In the genomic region with DNA sequence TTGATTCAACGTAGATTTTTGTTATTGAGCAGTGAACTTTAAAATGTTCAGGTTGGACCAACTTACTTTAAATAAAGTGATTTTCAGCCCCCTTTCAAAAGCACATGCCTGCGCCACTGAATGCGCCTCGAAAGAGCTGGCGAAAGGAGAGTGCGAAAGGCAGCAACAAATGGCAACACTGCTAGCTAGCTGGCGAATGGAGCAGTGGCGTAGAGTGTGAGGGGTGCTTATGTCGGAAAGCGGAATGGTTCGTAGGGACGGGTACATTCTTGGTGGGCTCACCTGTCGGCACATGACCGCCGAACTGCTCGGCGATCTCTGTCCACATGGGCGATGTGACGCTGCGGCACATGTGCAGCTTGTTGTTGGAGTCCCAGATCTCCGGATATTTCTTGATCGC, we compare ENCODE assay signal across 5 fruit fly cellular contexts.
A peak's percentile ranks its signal among the peaks of the same experiment; 100 is the strongest.
TF ChIP-seq lines count a peak whose summit lies in the region.

No protein-coding gene starts in this region.

- TF ChIP-seq CTCF in whole organism, embryonic (GFP tag; optimal IDR thresholded peaks at IDR 0.05; lab: Kevin White, UChicago) = no peak

TF ChIP-seq in whole organism, adult, 20 proteins besides CTCF, POLR2A, EP300 and RAD21 (continues in another document):
- TF ChIP-seq cic (GFP tag; optimal IDR thresholded peaks at IDR 0.05; lab: Kevin White, UChicago) (no peak), Mnt (GFP tag; optimal IDR thresholded peaks at IDR 0.05; lab: Kevin White, UChicago) (no peak), Hr96 (GFP tag; optimal IDR thresholded peaks at IDR 0.05; lab: Kevin White, UChicago) (peak; percentile 52), ovo (GFP tag; optimal IDR thresholded peaks at IDR 0.05; lab: Kevin White, UChicago) (no peak), CG14711 (tag; optimal IDR thresholded peaks at IDR 0.05; lab: Kevin White, UChicago) (peak; percentile 66), CG7101 (tag; optimal IDR thresholded peaks at IDR 0.05; lab: Kevin White, UChicago) (peak; percentile 64), cnc (optimal IDR thresholded peaks at IDR 0.05; lab: Kevin White, UChicago) (no peak), CG1620 (GFP tag; optimal IDR thresholded peaks at IDR 0.05; lab: Kevin White, UChicago) (peak; percentile 3), CG5204 (GFP tag; optimal IDR thresholded peaks at IDR 0.05; lab: Kevin White, UChicago) (peak; percentile 51), pad (GFP tag; optimal IDR thresholded peaks at IDR 0.05; lab: Kevin White, UChicago) (peak; percentile 39), CG11617 (GFP tag; optimal IDR thresholded peaks at IDR 0.05; lab: Kevin White, UChicago) (peak; percentile 33), kay (GFP tag; lab: Kevin White, UChicago; ENCODE audit: borderline replicate concordance) (no peak), toe (GFP tag; optimal IDR thresholded peaks at IDR 0.05; lab: Kevin White, UChicago) (peak; percentile 51), bab1 (GFP tag; optimal IDR thresholded peaks at IDR 0.05; lab: Kevin White, UChicago) (peak; percentile 47), Clk (GFP tag; optimal IDR thresholded peaks at IDR 0.05; lab: Kevin White, UChicago) (no peak), Crg-1 (GFP tag; optimal IDR thresholded peaks at IDR 0.05; lab: Kevin White, UChicago) (no peak), CG7045 (GFP tag; optimal IDR thresholded peaks at IDR 0.05; lab: Kevin White, UChicago) (peak; percentile 62)

TF ChIP-seq in whole organism, embryonic, 481 proteins besides CTCF, POLR2A, EP300 and RAD21 (continues in another document):
- TF ChIP-seq NFAT (GFP tag; IDR thresholded peaks at IDR 0.05; lab: Robert Waterston, UW) (no peak), CG13296 (GFP tag; optimal IDR thresholded peaks at IDR 0.05; lab: Kevin White, UChicago) (no peak), CG15011 (GFP tag; optimal IDR thresholded peaks at IDR 0.05; lab: Kevin White, UChicago) (no peak), CG2678 (tag; optimal IDR thresholded peaks at IDR 0.05; lab: Kevin White, UChicago) (peak; percentile 43), so (GFP tag; IDR thresholded peaks at IDR 0.05; lab: Robert Waterston, UW) (peak; percentile 17; the same call in 1 of the 3 replicates), CG31388 (GFP tag; optimal IDR thresholded peaks at IDR 0.05; lab: Kevin White, UChicago) (no peak), corto (GFP tag; optimal IDR thresholded peaks at IDR 0.05; lab: Kevin White, UChicago) (peak; percentile 4), esg (GFP tag; conservative IDR thresholded peaks at IDR 0.05; lab: Robert Waterston, UW) (peak; percentile 25; the same call in 1 of the 2 replicates), otp (GFP tag; IDR thresholded peaks at IDR 0.05; lab: Robert Waterston, UW) (peak; percentile 10; the same call in 1 of the 3 replicates), CG17912 (GFP tag; optimal IDR thresholded peaks at IDR 0.05; lab: Kevin White, UChicago) (no peak), CG18262 (tag; optimal IDR thresholded peaks at IDR 0.05; lab: Kevin White, UChicago) (peak; percentile 10), CG10565 (GFP tag; optimal IDR thresholded peaks at IDR 0.05; lab: Kevin White, UChicago) (no peak), CG2129 (GFP tag; IDR thresholded peaks at IDR 0.05; lab: Robert Waterston, UW; ENCODE audit: partially characterized antibody) (no peak), CG1529 (GFP tag; optimal IDR thresholded peaks at IDR 0.05; lab: Kevin White, UChicago) (no peak), CG42726 (GFP tag; IDR thresholded peaks at IDR 0.05; lab: Robert Waterston, UW; ENCODE audit: partially characterized antibody) (no peak), Opbp (GFP tag; IDR thresholded peaks at IDR 0.05; lab: Robert Waterston, UW; ENCODE audit: partially characterized antibody) (no peak)

TF ChIP-seq in whole organism, prepupa, 60 proteins besides CTCF, POLR2A, EP300 and RAD21 (continues in another document):
- TF ChIP-seq CG9139 (GFP tag; optimal IDR thresholded peaks at IDR 0.05; lab: Kevin White, UChicago) = peak; percentile 66
- peak; percentile 85 for TF ChIP-seq spab (GFP tag; optimal IDR thresholded peaks at IDR 0.05; lab: Kevin White, UChicago)
- peak; percentile 81 for TF ChIP-seq CG34406 (GFP tag; optimal IDR thresholded peaks at IDR 0.05; lab: Kevin White, UChicago)
- peak; percentile 81 for TF ChIP-seq CG11294 (GFP tag; IDR thresholded peaks at IDR 0.05; lab: Robert Waterston, UW)
- peak; percentile 83 for TF ChIP-seq Lpt (GFP tag; optimal IDR thresholded peaks at IDR 0.05; lab: Kevin White, UChicago)
- TF ChIP-seq CG6276 (GFP tag; optimal IDR thresholded peaks at IDR 0.05; lab: Kevin White, UChicago) = peak; percentile 86
- TF ChIP-seq achi (GFP tag; optimal IDR thresholded peaks at IDR 0.05; lab: Kevin White, UChicago) = peak; percentile 84
- peak; percentile 82 for TF ChIP-seq fd59A (GFP tag; optimal IDR thresholded peaks at IDR 0.05; lab: Kevin White, UChicago)
- no peak for TF ChIP-seq CG6854 (GFP tag; optimal IDR thresholded peaks at IDR 0.05; lab: Kevin White, UChicago)
- TF ChIP-seq salr (GFP tag; optimal IDR thresholded peaks at IDR 0.05; lab: Kevin White, UChicago) = peak; percentile 75 to 79
- peak; percentile 79 for TF ChIP-seq Gug (GFP tag; IDR thresholded peaks at IDR 0.05; lab: Robert Waterston, UW)
- peak; percentile 83 for TF ChIP-seq CG1621 (tag; optimal IDR thresholded peaks at IDR 0.05; lab: Kevin White, UChicago)
- TF ChIP-seq dsx (GFP tag; optimal IDR thresholded peaks at IDR 0.05; lab: Kevin White, UChicago; ENCODE audit: poor library complexity, severe bottlenecking) = peak; percentile 73
- peak; percentile 89 for TF ChIP-seq CG8119 (GFP tag; IDR thresholded peaks at IDR 0.05; lab: Robert Waterston, UW)
- peak; percentile 84 for TF ChIP-seq Met (GFP tag; optimal IDR thresholded peaks at IDR 0.05; lab: Kevin White, UChicago)
- peak; percentile 80 for TF ChIP-seq dac (GFP tag; optimal IDR thresholded peaks at IDR 0.05; lab: Kevin White, UChicago)
- TF ChIP-seq Hr4 (GFP tag; optimal IDR thresholded peaks at IDR 0.05; lab: Kevin White, UChicago) = peak; percentile 92
- TF ChIP-seq Eip93F (GFP tag; optimal IDR thresholded peaks at IDR 0.05; lab: Kevin White, UChicago) = no peak

TF ChIP-seq in whole organism, pupa, 21 proteins besides CTCF, POLR2A, EP300 and RAD21 (continues in another document):
- TF ChIP-seq EcR (GFP tag; optimal IDR thresholded peaks at IDR 0.05; lab: Kevin White, UChicago) (no peak), CG34367 (tag; optimal IDR thresholded peaks at IDR 0.05; lab: Kevin White, UChicago) (peak; percentile 74), CG12605 (GFP tag; IDR thresholded peaks at IDR 0.05; lab: Robert Waterston, UW) (peak; percentile 84), CG13204 (GFP tag; optimal IDR thresholded peaks at IDR 0.05; lab: Kevin White, UChicago) (peak; percentile 49), CG8301 (tag; optimal IDR thresholded peaks at IDR 0.05; lab: Kevin White, UChicago) (peak; percentile 88), CG10348 (GFP tag; IDR thresholded peaks at IDR 0.05; lab: Robert Waterston, UW) (0 out of 2 replicates have a peak, but pooled peaks have one; percentile 12), D1 (tag; optimal IDR thresholded peaks at IDR 0.05; lab: Kevin White, UChicago) (peak; percentile 78), rn (GFP tag; IDR thresholded peaks at IDR 0.05; lab: Robert Waterston, UW) (peak; percentile 72; the same call in 1 of the 2 replicates), Snoo (tag; optimal IDR thresholded peaks at IDR 0.05; lab: Kevin White, UChicago) (peak; percentile 60), CG17806 (tag; optimal IDR thresholded peaks at IDR 0.05; lab: Kevin White, UChicago) (peak; percentile 86), CG14655 (GFP tag; optimal IDR thresholded peaks at IDR 0.05; lab: Kevin White, UChicago) (peak; percentile 93), CG9948 (tag; optimal IDR thresholded peaks at IDR 0.05; lab: Kevin White, UChicago) (peak; percentile 83), CG8159 (tag; optimal IDR thresholded peaks at IDR 0.05; lab: Kevin White, UChicago) (peak; percentile 89), fd96Ca (GFP tag; IDR thresholded peaks at IDR 0.05; lab: Robert Waterston, UW) (peak; percentile 91), Pif1A (GFP tag; optimal IDR thresholded peaks at IDR 0.05; lab: Kevin White, UChicago) (peak; percentile 94), gl (tag; optimal IDR thresholded peaks at IDR 0.05; lab: Kevin White, UChicago) (peak; percentile 70), Pif1B (GFP tag; optimal IDR thresholded peaks at IDR 0.05; lab: Kevin White, UChicago) (peak; percentile 77), CG15710 (tag; optimal IDR thresholded peaks at IDR 0.05; lab: Kevin White, UChicago) (peak; percentile 81), CG32121 (GFP tag; IDR thresholded peaks at IDR 0.05; lab: Robert Waterston, UW) (peak; percentile 87)

TF ChIP-seq in whole organism, wandering third instar larva, 38 proteins besides CTCF, POLR2A, EP300 and RAD21 (continues in another document):
- TF ChIP-seq pan (optimal IDR thresholded peaks at IDR 0.05; lab: Kevin White, UChicago) (no peak), sage (GFP tag; optimal IDR thresholded peaks at IDR 0.05; lab: Kevin White, UChicago) (peak; percentile 24), br (GFP tag; optimal IDR thresholded peaks at IDR 0.05; lab: Kevin White, UChicago) (peak; percentile 78), fru (GFP tag; optimal IDR thresholded peaks at IDR 0.05; lab: Kevin White, UChicago) (peak; percentile 79), Dif (GFP tag; optimal IDR thresholded peaks at IDR 0.05; lab: Kevin White, UChicago; ENCODE audit: partially characterized antibody) (no peak), h (GFP tag; optimal IDR thresholded peaks at IDR 0.05; lab: Kevin White, UChicago) (peak; percentile 83), CG9705 (GFP tag; optimal IDR thresholded peaks at IDR 0.05; lab: Kevin White, UChicago) (peak; percentile 39), psq (GFP tag; optimal IDR thresholded peaks at IDR 0.05; lab: Kevin White, UChicago) (no peak), Hr83 (GFP tag; optimal IDR thresholded peaks at IDR 0.05; lab: Kevin White, UChicago; ENCODE audit: poor library complexity, severe bottlenecking) (peak; percentile 17), lola (GFP tag; optimal IDR thresholded peaks at IDR 0.05; lab: Kevin White, UChicago) (no peak), GATAd (GFP tag; optimal IDR thresholded peaks at IDR 0.05; lab: Kevin White, UChicago) (peak; percentile 3), usp (GFP tag; optimal IDR thresholded peaks at IDR 0.05; lab: Kevin White, UChicago) (no peak), Hnf4 (GFP tag; optimal IDR thresholded peaks at IDR 0.05; lab: Kevin White, UChicago) (peak; percentile 74), HLH106 (tag; optimal IDR thresholded peaks at IDR 0.05; lab: Kevin White, UChicago) (peak; percentile 78), Dfd (GFP tag; optimal IDR thresholded peaks at IDR 0.05; lab: Kevin White, UChicago) (no peak), Jra (GFP tag; optimal IDR thresholded peaks at IDR 0.05; lab: Kevin White, UChicago) (no peak), woc (GFP tag; optimal IDR thresholded peaks at IDR 0.05; lab: Kevin White, UChicago) (peak; percentile 66), rgr (GFP tag; optimal IDR thresholded peaks at IDR 0.05; lab: Kevin White, UChicago) (peak; percentile 82), dmrt93B (GFP tag; optimal IDR thresholded peaks at IDR 0.05; lab: Kevin White, UChicago) (peak; percentile 72), Vsx2 (GFP tag; optimal IDR thresholded peaks at IDR 0.05; lab: Kevin White, UChicago; ENCODE audit: partially characterized antibody) (no peak), tai (GFP tag; optimal IDR thresholded peaks at IDR 0.05; lab: Kevin White, UChicago) (peak; percentile 73), CG32264 (GFP tag; optimal IDR thresholded peaks at IDR 0.05; lab: Kevin White, UChicago) (peak; percentile 29)
